Fruit fly (Drosophila melanogaster) whole organism, embryonic: ENCODE measurements around the gene CG14252.

Source experiments
- Atf-2 ChIP-seq: fragments of 200-800 bp; sonication (Bioruptor generic); optimal IDR thresholded peaks from 2 replicates; lab custom pipeline; 2016; ENCODE audit warnings: missing biosample characterization, missing genetic modification characterization
- Bteb2 ChIP-seq: fragments of 200-800 bp; sonication (Bioruptor generic); optimal IDR thresholded peaks from 2 replicates; lab custom pipeline; 2016; ENCODE audit warnings: missing biosample characterization, missing genetic modification characterization
- CG10431 ChIP-seq: fragments of 200-800 bp; sonication (Bioruptor generic); optimal IDR thresholded peaks from 3 replicates; lab custom pipeline; 2018; ENCODE audit warnings: missing biosample characterization, mild to moderate bottlenecking, missing genetic modification characterization
- CG10654 ChIP-seq: fragments of 200-800 bp; sonication (Bioruptor generic); optimal IDR thresholded peaks from 2 replicates; lab custom pipeline; 2016; ENCODE audit warnings: missing biosample characterization, missing genetic modification characterization
- CG11093 ChIP-seq: fragments of 200-800 bp; sonication (Bioruptor generic); IDR thresholded peaks from 3 replicates; pipeline ENCODE4 v1.3.6; 2022; ENCODE audit warnings: missing biosample characterization, missing genetic modification characterization
- CG17612 ChIP-seq: fragments of 200-800 bp; sonication (Bioruptor generic); IDR thresholded peaks from 2 replicates; pipeline ENCODE4 v1.3.6; 2022; ENCODE audit warnings: missing biosample characterization, missing genetic modification characterization
- CG18011 ChIP-seq: fragments of 200-800 bp; sonication (Bioruptor generic); optimal IDR thresholded peaks from 2 replicates; lab custom pipeline; 2017; ENCODE audit warnings: missing biosample characterization, missing genetic modification characterization, mild to moderate bottlenecking, moderate library complexity, missing genotype
- CG2116 ChIP-seq: fragments of 200-800 bp; sonication (Bioruptor generic); optimal IDR thresholded peaks from 3 replicates; lab custom pipeline; 2018; ENCODE audit warnings: missing biosample characterization, mild to moderate bottlenecking, missing genetic modification characterization
- CG2712 ChIP-seq: fragments of 200-800 bp; optimal IDR thresholded peaks from 3 replicates; lab custom pipeline; 2019; ENCODE audit warnings: missing biosample characterization, mild to moderate bottlenecking, missing genetic modification characterization, moderate library complexity
- CG31365 ChIP-seq: fragments of 200-800 bp; sonication (Bioruptor generic); optimal IDR thresholded peaks from 2 replicates; lab custom pipeline; 2018; ENCODE audit warnings: missing biosample characterization, mild to moderate bottlenecking, missing genetic modification characterization
- CG3281 ChIP-seq: fragments of 200-800 bp; sonication (Bioruptor generic); optimal IDR thresholded peaks from 3 replicates; lab custom pipeline; 2017; ENCODE audit warnings: missing biosample characterization, mild to moderate bottlenecking, missing genetic modification characterization
- CG3838 ChIP-seq: fragments of 200-800 bp; sonication (Bioruptor generic); optimal IDR thresholded peaks from 3 replicates; lab custom pipeline; 2016; ENCODE audit warnings: missing biosample characterization, missing genetic modification characterization
- CG42726 ChIP-seq: fragments of 200-800 bp; sonication (Bioruptor generic); IDR thresholded peaks from 2 replicates; pipeline ENCODE4 v1.3.6; 2022; ENCODE audit warnings: missing biosample characterization, missing genetic modification characterization; ENCODE audit not compliant: partially characterized antibody
- CG4707 ChIP-seq: fragments of 200-800 bp; sonication (Bioruptor generic); optimal IDR thresholded peaks from 2 replicates; lab custom pipeline; 2018; ENCODE audit warnings: missing biosample characterization, mild to moderate bottlenecking, missing genetic modification characterization, moderate library complexity
- CG6813 ChIP-seq: fragments of 200-800 bp; sonication (Bioruptor generic); optimal IDR thresholded peaks from 2 replicates; lab custom pipeline; 2017; ENCODE audit warnings: missing biosample characterization, missing genetic modification characterization, mild to moderate bottlenecking, moderate library complexity, missing genetic modification reagents
- CG7839 ChIP-seq: fragments of 200-800 bp; sonication (Bioruptor generic); optimal IDR thresholded peaks from 3 replicates; lab custom pipeline; 2018; ENCODE audit warnings: missing biosample characterization, mild to moderate bottlenecking, missing genetic modification characterization, moderate library complexity
- CG9437 ChIP-seq: fragments of 200-800 bp; sonication (Bioruptor generic); optimal IDR thresholded peaks from 2 replicates; lab custom pipeline; 2018; ENCODE audit warnings: missing biosample characterization, mild to moderate bottlenecking, missing genetic modification characterization
- D19A ChIP-seq: fragments of 200-800 bp; optimal IDR thresholded peaks from 3 replicates; lab custom pipeline; 2019; ENCODE audit warnings: missing biosample characterization, mild to moderate bottlenecking, missing genetic modification characterization, moderate library complexity
- Deaf1 ChIP-seq: fragments of 200-800 bp; optimal IDR thresholded peaks from 3 replicates; lab custom pipeline; 2019; ENCODE audit warnings: missing biosample characterization, mild to moderate bottlenecking, missing genetic modification characterization, moderate library complexity
- Dip3 ChIP-seq: fragments of 200-800 bp; sonication (Bioruptor generic); optimal IDR thresholded peaks from 3 replicates; lab custom pipeline; 2016; ENCODE audit warnings: missing biosample characterization, missing genetic modification characterization
- E2f2 ChIP-seq: fragments of 200-800 bp; sonication (Bioruptor generic); IDR thresholded peaks from 2 replicates; pipeline ENCODE4 v1.3.6; 2022; ENCODE audit warnings: missing biosample characterization, missing genetic modification characterization
- Kr ChIP-seq: fragments of 200-800 bp; sonication (Bioruptor generic); optimal IDR thresholded peaks from 2 replicates; lab custom pipeline; 2017; ENCODE audit warnings: missing biosample characterization, mild to moderate bottlenecking, missing genetic modification characterization
- NFAT ChIP-seq: fragments of 200-800 bp; sonication (Bioruptor generic); IDR thresholded peaks from 2 replicates; pipeline ENCODE4 v1.3.6; 2022; ENCODE audit warnings: missing biosample characterization, missing genetic modification characterization
- Oli ChIP-seq: fragments of 200-800 bp; sonication (Bioruptor generic); optimal IDR thresholded peaks from 2 replicates; lab custom pipeline; 2018; ENCODE audit warnings: missing biosample characterization, mild to moderate bottlenecking, missing genetic modification characterization, moderate library complexity
- Sin3A ChIP-seq: fragments of >200 bp; optimal IDR thresholded peaks from 2 replicates; lab custom pipeline; 2018
- Stat92E ChIP-seq, 3 experiments: fragments of >200 bp in 2 of 3; fragments of 200-800 bp in 1 of 3; sonication (Bioruptor generic) in 1 of 3; optimal IDR thresholded peaks; 2 replicates each; lab custom pipeline; 2017 to 2019; ENCODE audit warnings: missing biosample characterization in 3 of 3, missing genetic modification characterization in 3 of 3, mild to moderate bottlenecking in 1 of 3, moderate library complexity in 1 of 3
- Trl ChIP-seq, 3 experiments: fragments of >200 bp in 2 of 3; fragments of 200-800 bp in 1 of 3; sonication (Bioruptor generic) in 1 of 3; optimal IDR thresholded peaks; 2 replicates in 1 of 3; 3 replicates in 2 of 3; lab custom pipeline; 2016 to 2017; ENCODE audit warnings: missing biosample characterization in 1 of 3, missing genetic modification characterization in 1 of 3
- bowl ChIP-seq: fragments of 200-800 bp; sonication (Bioruptor generic); IDR thresholded peaks from 2 replicates; pipeline ENCODE4 v1.3.6; 2022; ENCODE audit warnings: missing biosample characterization, missing genetic modification characterization
- chif ChIP-seq, 2 experiments: fragments of 200-800 bp; sonication (Bioruptor generic); optimal IDR thresholded peaks; 3 replicates each; lab custom pipeline; 2016; ENCODE audit warnings: missing biosample characterization in 2 of 2, missing genetic modification characterization in 2 of 2
- dimm ChIP-seq: fragments of 200-800 bp; sonication (Bioruptor generic); IDR thresholded peaks from 2 replicates; pipeline ENCODE4 v1.3.6; 2022; ENCODE audit warnings: missing biosample characterization, missing genetic modification characterization
- fru ChIP-seq: fragments of >200 bp; optimal IDR thresholded peaks from 2 replicates; lab custom pipeline; 2017
- gem ChIP-seq: fragments of 200-800 bp; sonication (Bioruptor generic); optimal IDR thresholded peaks from 2 replicates; lab custom pipeline; 2019; ENCODE audit warnings: missing biosample characterization, mild to moderate bottlenecking, missing genetic modification characterization, moderate library complexity
- grau ChIP-seq: fragments of 200-800 bp; optimal IDR thresholded peaks from 3 replicates; lab custom pipeline; 2019; ENCODE audit warnings: missing biosample characterization, mild to moderate bottlenecking, missing genetic modification characterization, moderate library complexity
- insv ChIP-seq, 2 experiments: fragments of 200-800 bp; sonication (Bioruptor generic); optimal IDR thresholded peaks; 3 replicates each; lab custom pipeline; 2016 to 2018; ENCODE audit warnings: missing biosample characterization in 2 of 2, missing genetic modification characterization in 2 of 2
- kni ChIP-seq: fragments of 200-800 bp; sonication (Bioruptor generic); optimal IDR thresholded peaks from 3 replicates; lab custom pipeline; 2017; ENCODE audit warnings: mild to moderate bottlenecking, missing biosample characterization, missing genetic modification reagents, missing genetic modification characterization
- lola ChIP-seq, 3 experiments: fragments of >200 bp in 2 of 3; fragments of 200-800 bp in 1 of 3; sonication (Bioruptor generic) in 1 of 3; optimal IDR thresholded peaks; 2 replicates each; lab custom pipeline; 2017 to 2019; ENCODE audit warnings: missing biosample characterization in 3 of 3, missing genetic modification characterization in 3 of 3, mild to moderate bottlenecking in 1 of 3, moderate library complexity in 1 of 3
- pan ChIP-seq, 4 experiments: fragments of >200 bp in 3 of 4; fragments of 200-800 bp in 1 of 4; sonication (Bioruptor generic) in 1 of 4; optimal IDR thresholded peaks in 3 of 4; IDR thresholded peaks in 1 of 4; 2 replicates each; pipeline versions ENCODE4 v1.3.6 to Lab custom; 2017 to 2022; ENCODE audit warnings: missing biosample characterization in 2 of 4, missing genetic modification characterization in 2 of 4, mixed read lengths in 1 of 4
- sens-2 ChIP-seq: fragments of 200-800 bp; sonication (Bioruptor generic); IDR thresholded peaks from 2 replicates; pipeline ENCODE4 v1.3.6; 2022; ENCODE audit warnings: missing biosample characterization, missing genetic modification characterization
- shn ChIP-seq: fragments of 200-800 bp; sonication (Bioruptor generic); optimal IDR thresholded peaks from 3 replicates; lab custom pipeline; 2016; ENCODE audit warnings: missing biosample characterization, missing genetic modification characterization
- so ChIP-seq: fragments of 200-800 bp; sonication (Bioruptor generic); IDR thresholded peaks from 3 replicates; pipeline ENCODE4 v1.3.6; 2022; ENCODE audit warnings: missing biosample characterization, missing genetic modification characterization
- sug ChIP-seq: fragments of 200-800 bp; optimal IDR thresholded peaks from 2 replicates; lab custom pipeline; 2019; ENCODE audit warnings: missing biosample characterization, mild to moderate bottlenecking, missing genetic modification characterization, moderate library complexity
- tll ChIP-seq, 2 experiments: fragments of 200-800 bp in 1 of 2; fragments of >200 bp in 1 of 2; sonication (Bioruptor generic) in 1 of 2; optimal IDR thresholded peaks; 2 replicates each; lab custom pipeline; 2017 to 2019; ENCODE audit warnings: missing biosample characterization in 2 of 2, missing genetic modification characterization in 2 of 2, mild to moderate bottlenecking in 1 of 2, moderate library complexity in 1 of 2
- unc-4 ChIP-seq: fragments of 200-800 bp; sonication (Bioruptor generic); IDR thresholded peaks from 2 replicates; pipeline ENCODE4 v1.3.6; 2022; ENCODE audit warnings: missing biosample characterization, missing genetic modification characterization; ENCODE audit not compliant: partially characterized antibody
- unpg ChIP-seq: fragments of 200-800 bp; sonication (Bioruptor generic); optimal IDR thresholded peaks from 3 replicates; lab custom pipeline; 2018; ENCODE audit warnings: missing biosample characterization, mild to moderate bottlenecking, missing genetic modification characterization, moderate library complexity
- vfl ChIP-seq: fragments of 200-800 bp; sonication (Bioruptor generic); optimal IDR thresholded peaks from 2 replicates; lab custom pipeline; 2016; ENCODE audit warnings: missing biosample characterization, missing genetic modification characterization
- zf30C ChIP-seq: fragments of 200-800 bp; sonication (Bioruptor generic); optimal IDR thresholded peaks from 3 replicates; lab custom pipeline; 2018; ENCODE audit warnings: missing biosample characterization, mild to moderate bottlenecking, missing genetic modification characterization

Gene CG14252

DNA sequence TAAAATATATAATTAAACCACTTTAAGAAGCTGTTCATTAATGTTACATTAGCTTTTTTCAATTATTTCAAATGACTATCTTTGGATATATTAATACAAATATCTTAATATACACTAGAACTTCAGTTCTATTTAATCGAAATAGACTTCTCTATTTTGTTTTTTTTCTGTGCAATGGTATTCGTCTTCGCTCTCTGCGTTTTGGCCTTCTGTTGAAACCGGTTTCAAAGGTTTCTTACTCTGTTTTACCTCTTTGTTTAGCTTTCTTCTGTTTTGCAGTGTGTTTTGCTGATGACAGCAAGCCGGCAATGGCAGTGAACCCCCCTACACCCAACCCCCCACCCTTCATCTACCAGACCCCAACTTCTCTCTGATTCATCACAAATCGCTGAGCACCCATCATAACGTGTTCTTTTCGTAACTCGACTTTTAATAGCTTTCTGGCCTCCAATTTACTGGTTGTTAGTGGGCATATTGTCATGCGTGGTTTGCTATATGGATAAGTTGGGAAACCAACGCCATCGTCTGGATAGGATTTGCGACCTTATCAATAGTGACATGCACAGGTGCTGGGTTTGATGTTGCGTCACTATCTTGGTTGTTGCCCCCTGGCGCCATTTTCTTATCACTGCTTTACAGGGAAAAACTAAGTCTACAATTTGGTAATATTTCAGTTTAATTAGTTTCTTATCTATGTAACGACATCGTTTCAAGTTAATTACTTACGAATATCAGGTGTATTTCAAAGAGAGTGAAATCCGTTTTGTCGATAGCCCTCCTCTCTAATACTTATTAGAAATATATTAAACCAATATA lies 23.7 kb downstream of the CG14252 start (continued):
- TF ChIP-seq Stat92E (GFP tag; optimal IDR thresholded peaks at IDR 0.05; lab: Kevin White, UChicago) (no peak), vfl (GFP tag; lab: Kevin White, UChicago) (no peak), CG10654 (GFP tag; lab: Kevin White, UChicago) (no peak), CG2712 (tag; lab: Kevin White, UChicago) (peak; percentile 34), CG3281 (GFP tag; lab: Kevin White, UChicago) (no peak), tll (GFP tag; optimal IDR thresholded peaks at IDR 0.05; lab: Kevin White, UChicago) (no peak), CG11093 (GFP tag; lab: Robert Waterston, UW) (no peak), D19A (peak; percentile 36), fru (no peak), CG4707 (GFP tag; lab: Kevin White, UChicago) (no peak), CG42726 (GFP tag; lab: Robert Waterston, UW) (no peak), NFAT (GFP tag; lab: Robert Waterston, UW) (no peak), Atf-2 (GFP tag; lab: Kevin White, UChicago) (no peak), CG6813 (GFP tag; lab: Kevin White, UChicago) (no peak), shn (GFP tag; lab: Kevin White, UChicago) (no peak), pan (optimal IDR thresholded peaks at IDR 0.05; lab: Kevin White, UChicago) (no peak), pan (GFP tag; optimal IDR thresholded peaks at IDR 0.05 in 1 of 2, IDR thresholded peaks at IDR 0.05 in 1 of 2) (peak in 1 of 2 experiments; percentile 40), Trl (optimal IDR thresholded peaks at IDR 0.05; lab: Kevin White, UChicago) (no peak), Trl (GFP tag; optimal IDR thresholded peaks at IDR 0.05; lab: Kevin White, UChicago) (no peak), Sin3A (lab: Kevin White, UChicago) (no peak), E2f2 (GFP tag; lab: Robert Waterston, UW) (0 out of 2 replicates have a peak, but pooled peaks have one; percentile 16), Deaf1 (tag; lab: Kevin White, UChicago) (no peak), bowl (GFP tag; lab: Robert Waterston, UW) (no peak), CG31365 (tag; lab: Kevin White, UChicago) (no peak), CG9437 (GFP tag; lab: Kevin White, UChicago) (no peak), chif (GFP tag; optimal IDR thresholded peaks at IDR 0.05; lab: Kevin White, UChicago) (no peak), unpg (GFP tag; lab: Kevin White, UChicago) (peak; percentile 44), CG17612 (GFP tag; lab: Robert Waterston, UW) (no peak), insv (GFP tag; optimal IDR thresholded peaks at IDR 0.05; lab: Kevin White, UChicago) (no peak), grau (tag; lab: Kevin White, UChicago) (peak; percentile 43), sug (tag; lab: Kevin White, UChicago) (peak; percentile 91), Bteb2 (no peak), Kr (GFP tag; lab: Kevin White, UChicago) (no peak), lola (GFP tag; optimal IDR thresholded peaks at IDR 0.05; lab: Kevin White, UChicago) (peak in 1 of 3 experiments; percentile 47), CG3838 (GFP tag; lab: Kevin White, UChicago) (no peak), sens-2 (GFP tag; lab: Robert Waterston, UW) (no peak), dimm (GFP tag; lab: Robert Waterston, UW) (no peak), CG7839 (tag; lab: Kevin White, UChicago) (peak; percentile 37), CG10431 (GFP tag; lab: Kevin White, UChicago) (peak; percentile 10), so (GFP tag; lab: Robert Waterston, UW) (no peak), CG2116 (no peak), Dip3 (GFP tag; lab: Kevin White, UChicago) (no peak), CG18011 (GFP tag; lab: Kevin White, UChicago) (no peak), zf30C (GFP tag; lab: Kevin White, UChicago) (peak; percentile 47), unc-4 (GFP tag; lab: Robert Waterston, UW) (no peak), Oli (tag; lab: Kevin White, UChicago) (peak; percentile 37), kni (GFP tag; lab: Kevin White, UChicago) (no peak), gem (tag; lab: Kevin White, UChicago) (peak; percentile 61)
